Fruit fly (Drosophila melanogaster): ENCODE data around the gene Unc-76.
A peak's percentile ranks its signal among the peaks of the same experiment; 100 is the strongest.

Gene Unc-76

DNA sequence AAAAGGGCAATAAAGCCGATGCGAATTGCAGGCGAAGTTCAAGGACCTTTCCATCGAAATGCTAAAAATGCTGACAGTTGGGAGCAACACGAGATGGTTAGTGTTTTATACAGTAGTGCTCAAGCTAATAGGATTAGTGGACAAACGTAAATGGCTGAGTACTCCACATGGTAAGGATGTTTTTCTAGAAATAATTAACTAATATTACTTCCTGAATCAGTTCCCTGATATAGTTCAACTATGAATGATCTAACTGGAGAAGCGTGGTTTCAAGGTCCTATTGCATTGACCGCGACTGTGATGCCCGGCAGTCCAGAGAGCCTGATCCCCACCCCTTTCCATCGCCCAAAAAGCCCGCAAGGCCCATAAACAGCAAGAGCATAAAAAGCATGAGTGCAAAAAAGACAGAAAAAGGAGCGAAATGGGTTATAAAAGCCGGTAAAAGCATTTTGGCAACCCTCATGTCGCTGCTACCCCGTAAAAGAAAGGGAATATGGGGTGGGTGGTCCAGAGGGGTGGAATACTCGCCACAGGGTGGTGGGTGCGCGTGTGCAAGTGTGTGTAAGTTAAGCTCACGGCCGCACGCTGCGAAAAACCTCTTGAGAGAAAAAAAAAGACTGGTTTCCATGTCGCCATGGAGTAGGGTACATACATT is 53.9 kb downstream of the Unc-76 start (continued):
- TF ChIP-seq CG34224 (GFP tag; IDR thresholded peaks at IDR 0.05; ENCODE audit: partially characterized antibody) = no peak
- no peak for TF ChIP-seq Dp (GFP tag; optimal IDR thresholded peaks at IDR 0.05)
- no peak for TF ChIP-seq Fer2 (tag; optimal IDR thresholded peaks at IDR 0.05)
- peak; percentile 34 for TF ChIP-seq cato (GFP tag; optimal IDR thresholded peaks at IDR 0.05; ENCODE audit: borderline replicate concordance)
- no peak for TF ChIP-seq Hr78 (GFP tag; optimal IDR thresholded peaks at IDR 0.05)
- no peak for TF ChIP-seq pan (optimal IDR thresholded peaks at IDR 0.05)
- peak in 1 of 2 experiments; percentile 72 for TF ChIP-seq pan (GFP tag; optimal IDR thresholded peaks at IDR 0.05 in 1 of 2, IDR thresholded peaks at IDR 0.05 in 1 of 2)

DNA sequence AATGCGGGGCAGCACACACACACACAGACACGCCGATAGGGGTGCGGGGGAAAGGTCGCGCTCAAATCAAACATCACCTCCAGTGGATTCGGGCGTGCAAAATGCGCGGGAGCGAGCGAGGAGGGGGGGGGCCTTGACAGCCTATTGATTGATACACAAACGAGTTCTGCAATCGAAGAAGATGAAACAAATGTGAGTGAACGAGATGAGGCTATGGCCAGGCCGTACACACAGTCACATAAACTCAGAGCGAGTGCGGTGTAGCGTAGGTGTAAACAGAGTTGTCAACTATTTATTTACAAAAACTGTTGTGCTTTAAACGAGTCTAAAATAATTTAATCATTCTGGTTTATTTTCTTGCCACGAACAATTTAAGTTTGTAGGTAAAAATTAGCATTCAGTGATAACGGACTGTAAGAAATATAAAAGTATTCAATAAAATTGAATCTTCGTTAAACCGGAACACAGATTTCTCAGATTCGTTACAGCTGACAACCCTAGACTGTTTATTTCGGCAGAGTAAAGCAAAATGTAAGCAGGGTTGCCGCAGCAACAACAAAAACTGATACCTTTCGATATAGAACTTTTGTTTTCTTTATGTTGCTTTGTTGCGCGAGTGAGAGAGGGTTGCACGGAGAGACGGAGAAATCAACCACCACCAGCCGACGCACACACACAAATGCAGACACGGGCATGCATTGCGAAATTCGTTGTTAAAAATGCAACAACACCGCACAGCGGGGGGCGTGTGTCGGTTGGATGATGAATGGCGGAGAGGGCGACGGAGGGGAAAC is 54.8 kb downstream of the Unc-76 start:
- TF ChIP-seq pho (GFP tag; optimal IDR thresholded peaks at IDR 0.05) (peak; percentile 77), CG3847 (GFP tag; IDR thresholded peaks at IDR 0.05) (peak; percentile 83), odd (GFP tag; optimal IDR thresholded peaks at IDR 0.05) (peak; percentile 85), CG4282 (GFP tag; optimal IDR thresholded peaks at IDR 0.05) (peak; percentile 24), C15 (GFP tag; IDR thresholded peaks at IDR 0.05) (peak; percentile 75; the same call in 2 of the 3 replicates), CG17568 (GFP tag; optimal IDR thresholded peaks at IDR 0.05) (peak; percentile 93), gfzf (GFP tag; optimal IDR thresholded peaks at IDR 0.05) (no peak), inv (GFP tag; IDR thresholded peaks at IDR 0.05; ENCODE audit: partially characterized antibody) (no peak), insv (GFP tag; optimal IDR thresholded peaks at IDR 0.05) (peak; percentile 12 to 68), hb (GFP tag; IDR thresholded peaks at IDR 0.05; ENCODE audit: partially characterized antibody) (no peak), CG16863 (GFP tag; optimal IDR thresholded peaks at IDR 0.05) (peak; percentile 77), CG14860 (GFP tag; IDR thresholded peaks at IDR 0.05; ENCODE audit: partially characterized antibody) (no peak), CG12104 (GFP tag; optimal IDR thresholded peaks at IDR 0.05) (peak; percentile 82), pum (GFP tag; optimal IDR thresholded peaks at IDR 0.05) (peak; percentile 80), CG32767 (GFP tag; IDR thresholded peaks at IDR 0.05) (peak; percentile 86), gt (GFP tag; IDR thresholded peaks at IDR 0.05) (no peak), Mrtf (GFP tag; IDR thresholded peaks at IDR 0.05) (peak; percentile 83), dati (GFP tag; IDR thresholded peaks at IDR 0.05) (peak; percentile 18; the same call in 1 of the 2 replicates), sens-2 (GFP tag; IDR thresholded peaks at IDR 0.05) (peak; percentile 78), CG10321 (GFP tag; IDR thresholded peaks at IDR 0.05) (peak; percentile 54), Hr39 (optimal IDR thresholded peaks at IDR 0.05) (no peak), CG17385 (GFP tag; optimal IDR thresholded peaks at IDR 0.05) (peak; percentile 89), aop (GFP tag; IDR thresholded peaks at IDR 0.05) (no peak), Atf-2 (GFP tag; optimal IDR thresholded peaks at IDR 0.05) (peak; percentile 83), CG43689 (GFP tag; IDR thresholded peaks at IDR 0.05) (no peak), disco-r (GFP tag; optimal IDR thresholded peaks at IDR 0.05) (peak; percentile 79), CG31365 (tag; optimal IDR thresholded peaks at IDR 0.05) (peak; percentile 70), CG7786 (GFP tag; optimal IDR thresholded peaks at IDR 0.05) (peak; percentile 84), salm (tag; optimal IDR thresholded peaks at IDR 0.05) (peak; percentile 88), CG5245 (GFP tag; optimal IDR thresholded peaks at IDR 0.05) (peak; percentile 80), CG9797 (GFP tag; optimal IDR thresholded peaks at IDR 0.05) (peak; percentile 0), sima (GFP tag; optimal IDR thresholded peaks at IDR 0.05) (no peak), CG12391 (tag; optimal IDR thresholded peaks at IDR 0.05) (peak; percentile 93), CG4404 (GFP tag; IDR thresholded peaks at IDR 0.05) (peak; percentile 76), Adf1 (GFP tag; IDR thresholded peaks at IDR 0.05) (peak; percentile 27; the same call in 1 of the 2 replicates), CrebB (tag; optimal IDR thresholded peaks at IDR 0.05) (peak; percentile 85), sisA (GFP tag; IDR thresholded peaks at IDR 0.05) (peak; percentile 79), CG5180 (GFP tag; optimal IDR thresholded peaks at IDR 0.05) (peak; percentile 81), nerfin-2 (GFP tag; IDR thresholded peaks at IDR 0.05; ENCODE audit: partially characterized antibody) (no peak), CG18619 (GFP tag; optimal IDR thresholded peaks at IDR 0.05) (peak; percentile 86)
